Worm (Caenorhabditis elegans) whole organism, early embryonic: Measurements from ENCODE around the gene F23A7.1.

ENCODE experiments used
- B0310.2 ChIP-seq: sonication (generic microtip); optimal IDR thresholded peaks from 2 replicates; lab custom pipeline; 2016; ENCODE audit warnings: mild to moderate bottlenecking, missing genetic modification characterization, missing compliant biosample characterization
- F13C5.2 ChIP-seq: sonication (generic microtip); optimal IDR thresholded peaks from 2 replicates; lab custom pipeline; 2017; ENCODE audit warnings: mild to moderate bottlenecking, missing genetic modification characterization, inconsistent platforms, missing compliant biosample characterization
- aly-1 ChIP-seq: sonication (generic microtip); optimal IDR thresholded peaks from 2 replicates; lab custom pipeline; 2016; ENCODE audit warnings: missing genetic modification characterization, missing compliant biosample characterization
- ama-1 ChIP-seq: fragments of 150-350 bp; optimal IDR thresholded peaks from 2 replicates; lab custom pipeline; 2014
- ceh-13 ChIP-seq: fragments of 200-800 bp; sonication (Bioruptor generic); optimal IDR thresholded peaks from 2 replicates; lab custom pipeline; 2018; ENCODE audit warnings: mild to moderate bottlenecking, missing genetic modification characterization, missing compliant biosample characterization
- ceh-36 ChIP-seq: sonication (generic microtip); optimal IDR thresholded peaks from 2 replicates; lab custom pipeline; 2016; ENCODE audit warnings: missing genetic modification characterization, inconsistent platforms, missing compliant biosample characterization
- ets-7 ChIP-seq: sonication (generic microtip); optimal IDR thresholded peaks from 2 replicates; lab custom pipeline; 2016; ENCODE audit warnings: missing genotype, missing genetic modification characterization, missing compliant biosample characterization
- flt-1 ChIP-seq: fragments of 200-800 bp; sonication (Bioruptor generic); IDR thresholded peaks from 2 replicates; pipeline ENCODE4 v1.3.6; 2022; ENCODE audit warnings: missing genetic modification characterization, missing compliant biosample characterization
- hmbx-1 ChIP-seq: sonication (generic microtip); optimal IDR thresholded peaks from 2 replicates; lab custom pipeline; 2016; ENCODE audit warnings: mild to moderate bottlenecking, missing genetic modification characterization, missing compliant biosample characterization
- hmg-4 ChIP-seq: fragments of 200-800 bp; sonication (Bioruptor generic); optimal IDR thresholded peaks from 2 replicates; lab custom pipeline; 2018; ENCODE audit warnings: mild to moderate bottlenecking, missing genetic modification characterization, missing compliant biosample characterization
- hnd-1 ChIP-seq: sonication (generic microtip); optimal IDR thresholded peaks from 2 replicates; lab custom pipeline; 2016; ENCODE audit warnings: missing genetic modification characterization, missing compliant biosample characterization
- pes-1 ChIP-seq: fragments of 200-800 bp; sonication (Bioruptor generic); IDR thresholded peaks from 2 replicates; pipeline ENCODE4 v1.3.6; 2022; ENCODE audit warnings: missing genetic modification reagents, missing genetic modification characterization, missing compliant biosample characterization
- scrt-1 ChIP-seq: fragments of 200-800 bp; sonication (Bioruptor generic); IDR thresholded peaks from 2 replicates; pipeline ENCODE4 v1.3.6; 2022; ENCODE audit warnings: missing genetic modification characterization, missing compliant biosample characterization
- sea-1 ChIP-seq: fragments of 200-800 bp; sonication (Bioruptor generic); conservative IDR thresholded peaks from 2 replicates; pipeline ENCODE4 v1.3.6; 2022; ENCODE audit warnings: missing genetic modification characterization, missing compliant biosample characterization
- tbx-11 ChIP-seq: fragments of 200-800 bp; sonication (Bioruptor generic); IDR thresholded peaks from 2 replicates; pipeline ENCODE4 v1.3.6; 2022; ENCODE audit warnings: missing genetic modification characterization, missing compliant biosample characterization
- tbx-37 ChIP-seq: fragments of 200-800 bp; sonication (Bioruptor generic); conservative IDR thresholded peaks from 2 replicates; pipeline ENCODE4 v1.3.6; 2022; ENCODE audit warnings: missing genetic modification reagents, missing genetic modification characterization, missing compliant biosample characterization
- tra-4 ChIP-seq: sonication (generic microtip); optimal IDR thresholded peaks from 2 replicates; lab custom pipeline; 2017; ENCODE audit warnings: missing genetic modification characterization, missing compliant biosample characterization

Gene F23A7.1

DNA sequence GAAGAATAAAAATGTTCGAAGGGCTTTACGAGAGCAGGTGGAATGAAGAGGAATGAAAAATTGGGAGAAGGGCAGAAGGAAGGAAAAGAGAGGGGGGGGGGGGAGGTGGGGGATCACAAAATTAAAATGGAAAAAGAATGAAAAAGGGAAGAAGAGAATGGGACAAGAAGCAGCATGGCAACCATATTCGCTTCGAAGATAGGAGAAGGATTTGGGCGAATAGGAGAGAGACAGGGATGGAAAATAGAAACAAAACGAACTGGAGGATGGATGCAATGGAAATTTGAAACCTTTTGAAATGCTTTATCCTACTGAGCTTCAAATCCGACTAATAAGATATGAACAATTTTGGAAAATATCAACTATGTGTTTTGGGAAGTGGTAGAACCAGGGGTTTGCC is 33.5 kb downstream of the F23A7.1 start, which contains the start of gene W10G6.6:
TSS of gene W10G6.6 (minus strand) at position 101 of the 400 bp plus-strand sequence.
- no peak for TF ChIP-seq tbx-11 (GFP tag; lab: Robert Waterston, UW)
- TF ChIP-seq F13C5.2 (tag; lab: Kevin White, UChicago), result no peak
- no peak for TF ChIP-seq tbx-37 (GFP tag; lab: Robert Waterston, UW)
- TF ChIP-seq sea-1 (GFP tag; lab: Robert Waterston, UW), result no peak
- TF ChIP-seq ama-1 (lab: Kevin White, UChicago), result no peak

DNA sequence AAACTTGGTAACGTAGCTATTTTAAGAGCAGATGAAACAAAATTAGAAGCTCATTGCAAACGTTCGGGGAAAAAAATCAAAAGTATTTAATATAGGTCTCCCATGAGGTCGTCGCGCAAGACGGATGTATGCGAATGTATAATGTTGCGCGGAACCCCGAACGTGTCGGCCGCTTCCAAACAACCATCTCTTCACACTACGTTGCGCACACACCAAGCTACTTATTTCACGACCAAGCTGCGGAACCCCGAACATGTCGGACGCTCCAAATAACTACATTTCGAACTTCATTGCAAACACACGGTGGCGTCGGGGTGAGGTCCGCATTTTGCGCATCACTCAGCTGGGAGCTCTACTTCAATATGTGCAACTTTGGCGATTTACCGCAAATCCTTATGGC is 41.3 kb downstream of the F23A7.1 start:
- TF ChIP-seq hnd-1 (tag; lab: Kevin White, UChicago) (no peak), flt-1 (GFP tag; lab: Robert Waterston, UW) (no peak)

DNA sequence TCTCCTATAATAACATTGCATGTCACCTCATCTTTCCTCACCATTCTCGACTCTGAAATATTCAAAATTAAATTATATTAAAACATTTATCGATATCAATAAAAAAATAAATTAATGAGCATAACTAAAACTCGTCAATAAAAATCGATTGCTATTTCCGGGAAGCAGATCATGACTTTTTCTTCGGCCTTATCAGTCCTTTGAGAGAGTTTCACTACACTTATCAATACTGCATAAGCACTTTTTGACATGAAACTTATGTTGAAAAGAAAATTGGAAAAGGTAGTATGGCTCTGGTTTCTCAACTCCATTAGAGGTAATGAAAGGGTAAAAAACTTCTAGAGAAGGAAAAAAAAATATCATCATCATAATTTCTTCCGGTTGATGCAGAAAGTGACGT is 42.9 kb downstream of the F23A7.1 start:
- TF ChIP-seq B0310.2 (no peak), ets-7 (no peak), hnd-1 (tag; lab: Kevin White, UChicago) (no peak), flt-1 (GFP tag; lab: Robert Waterston, UW) (no peak), ceh-13 (GFP tag; lab: Kevin White, UChicago) (no peak), ceh-36 (no peak), hmbx-1 (tag; lab: Kevin White, UChicago) (no peak), F13C5.2 (tag; lab: Kevin White, UChicago) (no peak), tbx-11 (GFP tag; lab: Robert Waterston, UW) (no peak), pes-1 (GFP tag; lab: Robert Waterston, UW) (no peak)

DNA sequence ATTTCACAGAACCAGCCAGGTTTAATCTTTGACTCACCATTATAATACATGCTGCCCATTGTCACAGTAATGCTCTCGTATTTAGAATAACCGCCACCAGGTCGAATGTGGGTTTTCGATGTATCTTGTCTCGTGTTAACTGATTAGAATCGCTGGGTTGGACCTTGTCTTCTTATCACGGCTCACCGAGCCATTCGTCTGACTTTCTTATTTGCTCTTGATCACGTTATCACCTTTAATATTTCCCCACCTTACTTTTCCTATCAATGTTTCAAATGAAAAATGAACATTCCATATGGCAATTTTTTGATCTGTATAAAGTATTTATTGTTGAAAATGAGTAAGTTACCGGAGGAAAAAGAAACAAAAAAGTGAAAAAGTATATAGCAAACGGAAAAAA is 44.8 kb downstream of the F23A7.1 start, which contains the start of gene sgk-1:
TSS of gene sgk-1 (minus strand) at position 130 of the 400 bp plus-strand sequence.
- no peak for TF ChIP-seq ama-1 (lab: Kevin White, UChicago)
- no peak for TF ChIP-seq hmbx-1 (tag; lab: Kevin White, UChicago)
- TF ChIP-seq hmg-4 (GFP tag; lab: Kevin White, UChicago), result no peak
- TF ChIP-seq hnd-1 (tag; lab: Kevin White, UChicago), result no peak
- TF ChIP-seq flt-1 (GFP tag; lab: Robert Waterston, UW), result no peak
- no peak for TF ChIP-seq ceh-36
- no peak for TF ChIP-seq scrt-1 (GFP tag; lab: Robert Waterston, UW)
- TF ChIP-seq aly-1 (tag; lab: Kevin White, UChicago), result no peak
- no peak for TF ChIP-seq ets-7
- no peak for TF ChIP-seq F13C5.2 (tag; lab: Kevin White, UChicago)
- TF ChIP-seq B0310.2, result no peak
- no peak for TF ChIP-seq ceh-13 (GFP tag; lab: Kevin White, UChicago)
- no peak for TF ChIP-seq tbx-37 (GFP tag; lab: Robert Waterston, UW)
- TF ChIP-seq tra-4, result no peak
- no peak for TF ChIP-seq sea-1 (GFP tag; lab: Robert Waterston, UW)
- TF ChIP-seq tbx-11 (GFP tag; lab: Robert Waterston, UW), result no peak
- TF ChIP-seq pes-1 (GFP tag; lab: Robert Waterston, UW), result no peak

DNA sequence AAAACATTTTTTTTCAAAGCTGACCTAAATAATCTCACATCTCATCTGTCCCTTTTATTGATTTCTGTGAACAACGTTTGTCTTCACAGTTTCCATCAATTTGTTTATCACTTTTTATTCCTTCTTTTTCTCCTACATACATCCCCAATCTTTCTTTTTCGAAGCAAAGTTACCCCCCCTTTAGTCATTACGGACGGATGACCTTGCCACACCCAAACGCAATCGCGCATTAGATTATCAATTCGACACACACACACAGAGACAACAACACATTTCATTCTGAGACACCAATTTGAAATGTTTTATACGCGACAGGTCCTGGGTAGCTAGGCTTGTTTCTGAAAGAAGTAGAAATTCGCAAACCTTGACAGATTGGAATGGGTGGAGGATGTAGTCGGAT is 46.1 kb downstream of the F23A7.1 start:
- no peak for TF ChIP-seq F13C5.2 (tag; lab: Kevin White, UChicago)

DNA sequence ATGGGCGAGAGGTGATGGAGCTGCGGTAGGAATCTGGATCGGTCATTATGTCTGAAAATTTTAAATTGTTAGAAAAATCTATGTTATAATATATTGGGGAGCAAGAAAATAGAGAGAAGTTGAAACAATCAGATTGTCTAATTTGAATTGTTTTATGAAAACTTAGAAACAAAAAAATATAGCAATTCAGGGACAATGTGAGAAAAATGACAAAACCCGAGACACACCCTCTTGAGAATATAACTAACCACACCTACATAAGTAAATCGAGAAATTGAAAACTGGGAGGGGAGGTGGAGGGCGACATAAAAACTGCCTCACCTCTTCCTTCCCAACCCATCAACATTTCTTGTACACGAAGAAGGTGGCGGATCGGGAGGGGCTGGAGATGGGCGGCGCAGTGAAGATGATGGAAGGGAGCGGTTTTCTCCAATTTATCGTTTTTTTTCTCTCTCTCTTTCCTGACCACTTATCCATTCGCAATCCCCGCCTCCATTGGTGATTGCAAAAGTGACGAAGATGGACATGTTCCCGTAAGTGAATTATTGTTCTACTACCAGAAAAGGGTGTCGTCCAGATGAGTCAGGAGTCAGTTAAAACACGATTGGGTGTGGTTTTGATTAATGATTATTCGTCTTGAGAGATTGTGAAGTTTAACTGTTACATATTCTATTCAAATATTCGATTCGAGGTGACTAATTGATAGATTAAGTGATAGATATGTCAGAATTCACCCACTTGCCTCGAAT is 48.6 kb downstream of the F23A7.1 start, which contains the start of gene mua-6:
TSS of gene mua-6 (minus strand) at position 51 of the 749 bp plus-strand sequence.
- TF ChIP-seq hnd-1 (tag; lab: Kevin White, UChicago) (no peak), ceh-13 (GFP tag; lab: Kevin White, UChicago) (no peak), sea-1 (GFP tag; lab: Robert Waterston, UW) (no peak), hmbx-1 (tag; lab: Kevin White, UChicago) (no peak), flt-1 (GFP tag; lab: Robert Waterston, UW) (no peak), hmg-4 (GFP tag; lab: Kevin White, UChicago) (no peak), aly-1 (tag; lab: Kevin White, UChicago) (no peak), B0310.2 (no peak), ceh-36 (no peak), tra-4 (no peak), ama-1 (lab: Kevin White, UChicago) (no peak), pes-1 (GFP tag; lab: Robert Waterston, UW) (no peak)
